Fruit fly (Drosophila melanogaster): Measurements from ENCODE around the gene CG14641.

Gene CG14641

dm6 chr3R:4197055-4197454, 35.1 kb downstream of the CG14641 start, which contains the start of gene beta-Man (continued):
- no peak for TF ChIP-seq Gsc (GFP tag; IDR thresholded peaks at IDR 0.05)
- TF ChIP-seq Ada2b (GFP tag; IDR thresholded peaks at IDR 0.05): no peak
- TF ChIP-seq Mrtf (GFP tag; IDR thresholded peaks at IDR 0.05): no peak
- TF ChIP-seq CG13296 (GFP tag; optimal IDR thresholded peaks at IDR 0.05): no peak
- peak; percentile 36 for TF ChIP-seq sug (tag; optimal IDR thresholded peaks at IDR 0.05)
- TF ChIP-seq pnt (GFP tag; optimal IDR thresholded peaks at IDR 0.05): no peak
- TF ChIP-seq Bgb (GFP tag; IDR thresholded peaks at IDR 0.05; ENCODE audit: partially characterized antibody): peak; percentile 61; the same call in 1 of the 2 replicates
- no peak for TF ChIP-seq CG4360 (GFP tag; IDR thresholded peaks at IDR 0.05)
- no peak for TF ChIP-seq disco-r (GFP tag; optimal IDR thresholded peaks at IDR 0.05)
- no peak for TF ChIP-seq CG1233 (GFP tag; optimal IDR thresholded peaks at IDR 0.05)
- TF ChIP-seq CG1024 (GFP tag; IDR thresholded peaks at IDR 0.05): no peak
- TF ChIP-seq Vsx1 (GFP tag; optimal IDR thresholded peaks at IDR 0.05): no peak
- TF ChIP-seq CG2202 (tag; optimal IDR thresholded peaks at IDR 0.05): no peak
- no peak for TF ChIP-seq CG30403 (GFP tag; optimal IDR thresholded peaks at IDR 0.05)
- no peak for TF ChIP-seq CG11456 (GFP tag; IDR thresholded peaks at IDR 0.05)
- no peak for TF ChIP-seq CG4820 (GFP tag; optimal IDR thresholded peaks at IDR 0.05)
- no peak for TF ChIP-seq CG17612 (GFP tag; IDR thresholded peaks at IDR 0.05)
- no peak for TF ChIP-seq CG6272 (GFP tag; IDR thresholded peaks at IDR 0.05)
- no peak for TF ChIP-seq odd (GFP tag; optimal IDR thresholded peaks at IDR 0.05)
- no peak for TF ChIP-seq Pdp1 (GFP tag; optimal IDR thresholded peaks at IDR 0.05)
- no peak for TF ChIP-seq ac (GFP tag; optimal IDR thresholded peaks at IDR 0.05)
- no peak for TF ChIP-seq usp (GFP tag; optimal IDR thresholded peaks at IDR 0.05)
- TF ChIP-seq CG10321 (GFP tag; IDR thresholded peaks at IDR 0.05): no peak
- TF ChIP-seq ATbp (GFP tag; optimal IDR thresholded peaks at IDR 0.05): no peak
- TF ChIP-seq ewg (GFP tag; optimal IDR thresholded peaks at IDR 0.05): no peak
- TF ChIP-seq CG10209 (GFP tag; optimal IDR thresholded peaks at IDR 0.05): no peak
- TF ChIP-seq nerfin-2 (GFP tag; IDR thresholded peaks at IDR 0.05; ENCODE audit: partially characterized antibody): no peak
- TF ChIP-seq ken (GFP tag; IDR thresholded peaks at IDR 0.05): no peak
- TF ChIP-seq CG30431 (GFP tag; optimal IDR thresholded peaks at IDR 0.05): no peak
- TF ChIP-seq da (GFP tag; optimal IDR thresholded peaks at IDR 0.05): no peak
- no peak for TF ChIP-seq chif (GFP tag; optimal IDR thresholded peaks at IDR 0.05)
- TF ChIP-seq gcm (GFP tag; optimal IDR thresholded peaks at IDR 0.05): no peak
- TF ChIP-seq vfl (GFP tag; optimal IDR thresholded peaks at IDR 0.05): no peak
- TF ChIP-seq CG12104 (GFP tag; optimal IDR thresholded peaks at IDR 0.05): no peak
- no peak for TF ChIP-seq salm (tag; optimal IDR thresholded peaks at IDR 0.05)
- TF ChIP-seq CG4282 (GFP tag; optimal IDR thresholded peaks at IDR 0.05): no peak
- no peak for TF ChIP-seq CG10959 (GFP tag; IDR thresholded peaks at IDR 0.05)
- no peak for TF ChIP-seq CHES-1-like (GFP tag; optimal IDR thresholded peaks at IDR 0.05)
- no peak for TF ChIP-seq CG17328 (GFP tag; IDR thresholded peaks at IDR 0.05)
- TF ChIP-seq jumu (GFP tag; optimal IDR thresholded peaks at IDR 0.05): no peak
- TF ChIP-seq CG15696 (tag; optimal IDR thresholded peaks at IDR 0.05): no peak
- no peak for TF ChIP-seq CG10543 (GFP tag; optimal IDR thresholded peaks at IDR 0.05)
- no peak for TF ChIP-seq CG31441 (GFP tag; IDR thresholded peaks at IDR 0.05)
- no peak for TF ChIP-seq dmrt99B (tag; optimal IDR thresholded peaks at IDR 0.05)
- TF ChIP-seq NC2β (GFP tag; optimal IDR thresholded peaks at IDR 0.05): no peak
- TF ChIP-seq CG3995 (GFP tag; optimal IDR thresholded peaks at IDR 0.05): no peak
- peak; percentile 48 for TF ChIP-seq nom (GFP tag; optimal IDR thresholded peaks at IDR 0.05)
- no peak for TF ChIP-seq dan (GFP tag; IDR thresholded peaks at IDR 0.05)
- TF ChIP-seq CG6791 (GFP tag; IDR thresholded peaks at IDR 0.05; ENCODE audit: partially characterized antibody): peak; percentile 61; the same call in 2 of the 3 replicates
- TF ChIP-seq peb (GFP tag; IDR thresholded peaks at IDR 0.05): no peak
- no peak for TF ChIP-seq sim (GFP tag; IDR thresholded peaks at IDR 0.05)
- TF ChIP-seq Kr (GFP tag; optimal IDR thresholded peaks at IDR 0.05): no peak

Data from whole organism, embryonic.